Worm (Caenorhabditis elegans): ENCODE data around the gene rib-2.

rib-2 gene

ce11 chrIII:10783052-10783451, 40.4 kb downstream of the rib-2 start:
- TF ChIP-seq nhr-80 (tag; optimal IDR thresholded peaks at IDR 0.05): peak; percentile 0
- TF ChIP-seq mcd-1 (GFP tag; IDR thresholded peaks at IDR 0.05): no peak

- TF ChIP-seq hmg-20 (GFP tag; IDR thresholded peaks at IDR 0.05) (no peak), lag-1 (GFP tag; IDR thresholded peaks at IDR 0.05) (no peak), mes-4 (tag; optimal IDR thresholded peaks at IDR 0.05) (no peak), ztf-28 (GFP tag; IDR thresholded peaks at IDR 0.05) (no peak), aptf-2 (GFP tag; conservative IDR thresholded peaks at IDR 0.05) (no peak), ets-4 (GFP tag; optimal IDR thresholded peaks at IDR 0.05) (no peak), B0035.1 (tag; optimal IDR thresholded peaks at IDR 0.05) (no peak), ceh-100 (GFP tag; IDR thresholded peaks at IDR 0.05) (no peak), F39B2.1 (GFP tag; IDR thresholded peaks at IDR 0.05) (no peak), let-607 (tag; optimal IDR thresholded peaks at IDR 0.05) (no peak), somi-1 (GFP tag; optimal IDR thresholded peaks at IDR 0.05) (no peak), tlf-1 (GFP tag; optimal IDR thresholded peaks at IDR 0.05) (no peak), madf-3 (GFP tag; IDR thresholded peaks at IDR 0.05) (no peak), hlh-12 (tag; optimal IDR thresholded peaks at IDR 0.05) (no peak), ama-1 (optimal IDR thresholded peaks at IDR 0.05) (no peak), ama-1 (GFP tag; optimal IDR thresholded peaks at IDR 0.05) (no peak)
Observed at ce11 chrIII:10791233-10791632, 48.6 kb downstream of the rib-2 start.

- TF ChIP-seq Y95B8A.8 (GFP tag; IDR thresholded peaks at IDR 0.05): no peak
- TF ChIP-seq sptf-2 (GFP tag; optimal IDR thresholded peaks at IDR 0.05): no peak
- TF ChIP-seq ccch-3 (GFP tag; optimal IDR thresholded peaks at IDR 0.05): no peak
- TF ChIP-seq ztf-3 (GFP tag; optimal IDR thresholded peaks at IDR 0.05): no peak
Observed at ce11 chrIII:10794049-10794448, 51.4 kb downstream of the rib-2 start, which contains the start of gene clec-163. clec-163 (plus strand) TSS chrIII:10794349.

Measured in whole organism, young adult.